Fruit fly (Drosophila melanogaster) whole organism, embryonic: ENCODE measurements around the gene CG16854.

Experiments used
- Awh ChIP-seq: fragments of 200-800 bp; sonication (Bioruptor generic); IDR thresholded peaks from 2 replicates; pipeline ENCODE4, ENCODE4 v1.3.6; 2022; ENCODE audit warnings: missing biosample characterization, missing genetic modification characterization
- B-H2 ChIP-seq: fragments of 200-800 bp; sonication (Bioruptor generic); optimal IDR thresholded peaks from 2 replicates; lab custom pipeline; 2018; ENCODE audit warnings: missing biosample characterization, mild to moderate bottlenecking, missing genetic modification characterization
- CG1024 ChIP-seq: fragments of 200-800 bp; sonication (Bioruptor generic); IDR thresholded peaks from 2 replicates; pipeline ENCODE4 v1.3.6; 2022; ENCODE audit warnings: missing biosample characterization, missing genetic modification characterization
- CG10979 ChIP-seq: fragments of 200-800 bp; sonication (Bioruptor generic); optimal IDR thresholded peaks from 2 replicates; lab custom pipeline; 2018; ENCODE audit warnings: missing biosample characterization, mild to moderate bottlenecking, missing genetic modification characterization, moderate library complexity
- CG1529 ChIP-seq: fragments of 200-800 bp; sonication (Bioruptor generic); optimal IDR thresholded peaks from 3 replicates; lab custom pipeline; 2018; ENCODE audit warnings: missing biosample characterization, missing genetic modification characterization
- CG1602 ChIP-seq: fragments of 200-800 bp; sonication (Bioruptor generic); optimal IDR thresholded peaks from 3 replicates; lab custom pipeline; 2016; ENCODE audit warnings: missing biosample characterization, missing genetic modification characterization
- CG16863 ChIP-seq: fragments of 200-800 bp; sonication (Bioruptor generic); optimal IDR thresholded peaks from 3 replicates; lab custom pipeline; 2016; ENCODE audit warnings: missing biosample characterization, missing genetic modification characterization
- CG17912 ChIP-seq: fragments of 200-800 bp; sonication (Bioruptor generic); optimal IDR thresholded peaks from 2 replicates; lab custom pipeline; 2018; ENCODE audit warnings: missing biosample characterization, mild to moderate bottlenecking, missing genetic modification characterization
- CG2199 ChIP-seq: fragments of 200-800 bp; sonication (Bioruptor generic); IDR thresholded peaks from 3 replicates; pipeline ENCODE4 v1.3.6; 2022; ENCODE audit warnings: missing biosample characterization, missing genetic modification characterization
- CG2678 ChIP-seq: fragments of 200-800 bp; sonication (Bioruptor generic); optimal IDR thresholded peaks from 3 replicates; lab custom pipeline; 2019; ENCODE audit warnings: missing biosample characterization, mild to moderate bottlenecking, missing genetic modification characterization, moderate library complexity
- CG33213 ChIP-seq: fragments of 200-800 bp; sonication (Bioruptor generic); optimal IDR thresholded peaks from 3 replicates; lab custom pipeline; 2016; ENCODE audit warnings: missing biosample characterization, missing genetic modification characterization
- CG3838 ChIP-seq: fragments of 200-800 bp; sonication (Bioruptor generic); optimal IDR thresholded peaks from 3 replicates; lab custom pipeline; 2016; ENCODE audit warnings: missing biosample characterization, missing genetic modification characterization
- CG4328 ChIP-seq: fragments of 200-800 bp; sonication (Bioruptor generic); optimal IDR thresholded peaks from 3 replicates; lab custom pipeline; 2017; ENCODE audit warnings: missing biosample characterization, missing genetic modification reagents, missing genetic modification characterization
- CG6654 ChIP-seq: fragments of 200-800 bp; sonication (Bioruptor generic); optimal IDR thresholded peaks from 2 replicates; lab custom pipeline; 2017; ENCODE audit warnings: missing biosample characterization, mild to moderate bottlenecking, missing genetic modification characterization
- CG6791 ChIP-seq: fragments of 200-800 bp; sonication (Bioruptor generic); IDR thresholded peaks from 3 replicates; pipeline ENCODE4 v1.3.6; 2022; ENCODE audit warnings: missing biosample characterization, missing genetic modification characterization; ENCODE audit not compliant: partially characterized antibody
- CG7987 ChIP-seq: fragments of 200-800 bp; sonication (Bioruptor generic); optimal IDR thresholded peaks from 2 replicates; lab custom pipeline; 2018; ENCODE audit warnings: missing biosample characterization, mild to moderate bottlenecking, missing genetic modification characterization, moderate library complexity
- CG8478 ChIP-seq: fragments of >200 bp; optimal IDR thresholded peaks from 2 replicates; lab custom pipeline; 2018
- CTCF ChIP-seq: fragments of 200-800 bp; sonication (Bioruptor generic); optimal IDR thresholded peaks from 2 replicates; lab custom pipeline; 2017; ENCODE audit warnings: missing biosample characterization, mild to moderate bottlenecking, missing genetic modification characterization, moderate library complexity
- D19A ChIP-seq: fragments of 200-800 bp; optimal IDR thresholded peaks from 3 replicates; lab custom pipeline; 2019; ENCODE audit warnings: missing biosample characterization, mild to moderate bottlenecking, missing genetic modification characterization, moderate library complexity
- Dll ChIP-seq: fragments of 200-800 bp; sonication (Bioruptor generic); IDR thresholded peaks from 4 replicates; pipeline ENCODE4 v1.3.6; 2022; ENCODE audit warnings: missing biosample characterization, missing genetic modification characterization; ENCODE audit not compliant: partially characterized antibody
- Doc3 ChIP-seq: fragments of 200-800 bp; sonication (Bioruptor generic); IDR thresholded peaks from 3 replicates; pipeline ENCODE4 v1.3.6; 2022; ENCODE audit warnings: missing biosample characterization, missing genetic modification characterization; ENCODE audit not compliant: partially characterized antibody
- Elba2 ChIP-seq: fragments of 200-800 bp; sonication (Bioruptor generic); optimal IDR thresholded peaks from 3 replicates; lab custom pipeline; 2016; ENCODE audit warnings: missing biosample characterization, missing genetic modification characterization
- Fer2 ChIP-seq: fragments of 200-800 bp; sonication (Bioruptor generic); optimal IDR thresholded peaks from 2 replicates; lab custom pipeline; 2018; ENCODE audit warnings: missing biosample characterization, mild to moderate bottlenecking, missing genetic modification characterization, moderate library complexity
- Gsc ChIP-seq: fragments of 200-800 bp; sonication (Bioruptor generic); IDR thresholded peaks from 2 replicates; pipeline ENCODE4 v1.3.6; 2022; ENCODE audit warnings: missing biosample characterization, missing genetic modification characterization
- Lhr ChIP-seq: fragments of 200-800 bp; sonication (Bioruptor generic); optimal IDR thresholded peaks from 3 replicates; lab custom pipeline; 2017; ENCODE audit warnings: mild to moderate bottlenecking, missing biosample characterization, missing genetic modification reagents, missing genetic modification characterization
- Nf-YC ChIP-seq: fragments of 200-800 bp; optimal IDR thresholded peaks from 3 replicates; lab custom pipeline; 2019; ENCODE audit warnings: missing biosample characterization, mild to moderate bottlenecking, missing genetic modification characterization, moderate library complexity
- Optix ChIP-seq: fragments of 200-800 bp; sonication (Bioruptor generic); IDR thresholded peaks from 3 replicates; pipeline ENCODE4 v1.3.6; 2022; ENCODE audit warnings: missing biosample characterization, missing genetic modification characterization
- Stat92E ChIP-seq, 3 experiments: fragments of >200 bp in 2 of 3; fragments of 200-800 bp in 1 of 3; sonication (Bioruptor generic) in 1 of 3; optimal IDR thresholded peaks; 2 replicates each; lab custom pipeline; 2017 to 2019; ENCODE audit warnings: missing biosample characterization in 3 of 3, missing genetic modification characterization in 3 of 3, mild to moderate bottlenecking in 1 of 3, moderate library complexity in 1 of 3
- YL-1 ChIP-seq: fragments of 200-800 bp; sonication (Bioruptor generic); optimal IDR thresholded peaks from 3 replicates; lab custom pipeline; 2017; ENCODE audit warnings: missing biosample characterization, mild to moderate bottlenecking, missing genetic modification characterization
- ac ChIP-seq: fragments of 200-800 bp; sonication (Bioruptor generic); optimal IDR thresholded peaks from 3 replicates; lab custom pipeline; 2017; ENCODE audit warnings: missing biosample characterization, mild to moderate bottlenecking, missing genetic modification characterization
- chinmo ChIP-seq: fragments of 200-800 bp; sonication (Bioruptor generic); IDR thresholded peaks from 4 replicates; pipeline ENCODE4 v1.3.6; 2022; ENCODE audit warnings: missing biosample characterization, missing genetic modification characterization; ENCODE audit not compliant: partially characterized antibody
- dmrt99B ChIP-seq: fragments of 200-800 bp; sonication (Bioruptor generic); optimal IDR thresholded peaks from 2 replicates; lab custom pipeline; 2018; ENCODE audit warnings: missing biosample characterization, mild to moderate bottlenecking, missing genetic modification characterization, moderate library complexity
- esg ChIP-seq: fragments of 200-800 bp; sonication (Bioruptor generic); conservative IDR thresholded peaks from 2 replicates; pipeline ENCODE4 v1.3.6; 2022; ENCODE audit warnings: missing biosample characterization, missing genetic modification characterization
- fru ChIP-seq: fragments of >200 bp; optimal IDR thresholded peaks from 2 replicates; lab custom pipeline; 2017
- fu2 ChIP-seq: fragments of 200-800 bp; sonication (Bioruptor generic); optimal IDR thresholded peaks from 2 replicates; lab custom pipeline; 2016; ENCODE audit warnings: missing biosample characterization, missing genetic modification characterization
- h ChIP-seq: fragments of >200 bp; optimal IDR thresholded peaks from 2 replicates; lab custom pipeline; 2017
- lab ChIP-seq: fragments of 200-800 bp; sonication (Bioruptor generic); optimal IDR thresholded peaks from 3 replicates; lab custom pipeline; 2017; ENCODE audit warnings: missing biosample characterization, missing genetic modification characterization, mild to moderate bottlenecking, moderate library complexity, missing genetic modification reagents
- lov ChIP-seq, 2 experiments: fragments of 200-800 bp in 1 of 2; fragments of >200 bp in 1 of 2; sonication (Bioruptor generic) in 1 of 2; IDR thresholded peaks in 1 of 2; optimal IDR thresholded peaks in 1 of 2; 2 replicates in 1 of 2; 3 replicates in 1 of 2; pipeline versions ENCODE4 v1.3.6 to Lab custom; 2017 to 2022; ENCODE audit warnings: missing biosample characterization in 1 of 2, missing genetic modification characterization in 1 of 2
- pita ChIP-seq: fragments of 200-800 bp; sonication (Bioruptor generic); optimal IDR thresholded peaks from 2 replicates; lab custom pipeline; 2017; ENCODE audit warnings: missing biosample characterization, mild to moderate bottlenecking, missing genetic modification characterization
- rib ChIP-seq: fragments of 200-800 bp; sonication (Bioruptor generic); IDR thresholded peaks from 2 replicates; pipeline ENCODE4 v1.3.6; 2022; ENCODE audit warnings: missing biosample characterization, missing genetic modification characterization
- ro ChIP-seq: fragments of 200-800 bp; sonication (Bioruptor generic); IDR thresholded peaks from 2 replicates; pipeline ENCODE4 v1.3.6; 2022; ENCODE audit warnings: missing biosample characterization, missing genetic modification characterization
- sens-2 ChIP-seq: fragments of 200-800 bp; sonication (Bioruptor generic); IDR thresholded peaks from 2 replicates; pipeline ENCODE4 v1.3.6; 2022; ENCODE audit warnings: missing biosample characterization, missing genetic modification characterization
- shn ChIP-seq: fragments of 200-800 bp; sonication (Bioruptor generic); optimal IDR thresholded peaks from 3 replicates; lab custom pipeline; 2016; ENCODE audit warnings: missing biosample characterization, missing genetic modification characterization
- slbo ChIP-seq: fragments of 200-800 bp; sonication (Bioruptor generic); IDR thresholded peaks from 2 replicates; pipeline ENCODE4 v1.3.6; 2022; ENCODE audit warnings: missing biosample characterization, missing genetic modification characterization
- so ChIP-seq: fragments of 200-800 bp; sonication (Bioruptor generic); IDR thresholded peaks from 3 replicates; pipeline ENCODE4 v1.3.6; 2022; ENCODE audit warnings: missing biosample characterization, missing genetic modification characterization
- tin ChIP-seq: fragments of 200-800 bp; sonication (Bioruptor generic); optimal IDR thresholded peaks from 3 replicates; lab custom pipeline; 2016; ENCODE audit warnings: missing biosample characterization, missing genetic modification characterization
- trem ChIP-seq: fragments of 200-800 bp; optimal IDR thresholded peaks from 3 replicates; lab custom pipeline; 2019; ENCODE audit warnings: missing biosample characterization, mild to moderate bottlenecking, missing genetic modification characterization, moderate library complexity
- tup ChIP-seq: fragments of 200-800 bp; sonication (Bioruptor generic); optimal IDR thresholded peaks from 2 replicates; lab custom pipeline; 2016; ENCODE audit warnings: missing biosample characterization, mild to moderate bottlenecking, missing genetic modification characterization, moderate library complexity
- twi ChIP-seq: fragments of 200-800 bp; optimal IDR thresholded peaks from 2 replicates; lab custom pipeline; 2019; ENCODE audit warnings: missing biosample characterization, mild to moderate bottlenecking, missing genetic modification characterization, moderate library complexity
- tx ChIP-seq: fragments of 200-800 bp; sonication (Bioruptor generic); optimal IDR thresholded peaks from 2 replicates; lab custom pipeline; 2016; ENCODE audit warnings: missing biosample characterization, missing genetic modification characterization
- vvl ChIP-seq: fragments of 200-800 bp; sonication (Bioruptor generic); IDR thresholded peaks from 2 replicates; pipeline ENCODE4 v1.3.6; 2022; ENCODE audit warnings: missing biosample characterization, missing genetic modification characterization
- zen ChIP-seq: fragments of 200-800 bp; sonication (Bioruptor generic); optimal IDR thresholded peaks from 3 replicates; lab custom pipeline; 2018; ENCODE audit warnings: missing biosample characterization, mild to moderate bottlenecking, missing genetic modification characterization, moderate library complexity

CG16854 gene

DNA sequence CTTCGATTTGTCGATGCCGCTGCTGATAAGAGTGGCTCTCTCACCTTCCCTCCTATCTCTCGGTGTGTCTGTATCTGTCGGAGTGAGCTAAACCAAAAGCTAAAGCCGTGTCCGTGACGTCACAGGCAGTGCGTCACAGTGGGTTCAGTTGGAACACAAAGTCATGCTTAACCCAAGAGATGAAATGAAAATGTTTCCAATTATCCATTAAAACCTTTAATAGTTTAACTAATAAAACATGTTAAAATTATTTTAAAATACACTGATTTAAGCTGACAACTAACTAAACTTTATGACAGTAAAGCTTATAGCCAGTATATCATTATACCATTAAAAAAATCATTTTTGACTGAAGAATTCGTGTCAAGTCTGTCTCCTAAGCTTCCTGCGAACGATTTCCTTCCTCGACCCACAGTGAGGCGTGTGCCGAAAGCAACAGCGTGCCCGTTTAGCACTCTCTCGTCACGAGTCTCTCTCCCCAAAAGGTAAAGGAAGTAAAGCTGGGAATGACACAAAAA is 26.5 kb downstream of the CG16854 start, which contains the start of gene Idua (continued):
- TF ChIP-seq Fer2 (tag; lab: Kevin White, UChicago) (peak; percentile 40), ro (GFP tag; lab: Robert Waterston, UW) (no peak), Lhr (GFP tag; lab: Kevin White, UChicago) (no peak), CG7987 (GFP tag; lab: Kevin White, UChicago) (no peak), CG33213 (GFP tag; lab: Kevin White, UChicago) (no peak), shn (GFP tag; lab: Kevin White, UChicago) (no peak), CG6654 (GFP tag; lab: Kevin White, UChicago) (peak; percentile 2), Awh (GFP tag; lab: Robert Waterston, UW) (peak; percentile 37; the same call in 1 of the 2 replicates), Nf-YC (no peak), tx (GFP tag; lab: Kevin White, UChicago) (no peak), rib (GFP tag; lab: Robert Waterston, UW) (no peak), CG4328 (GFP tag; lab: Kevin White, UChicago) (peak; percentile 41), CG8478 (lab: Kevin White, UChicago) (no peak), CG1602 (peak; percentile 21), pita (GFP tag; lab: Kevin White, UChicago) (no peak), lab (GFP tag; lab: Kevin White, UChicago) (no peak), h (lab: Kevin White, UChicago) (no peak), tin (peak; percentile 68), CG1529 (GFP tag; lab: Kevin White, UChicago) (no peak), fru (lab: Kevin White, UChicago) (no peak), twi (tag; lab: Kevin White, UChicago) (no peak), CG3838 (no peak), tup (no peak), trem (tag; lab: Kevin White, UChicago) (peak; percentile 36), CG1024 (GFP tag; lab: Robert Waterston, UW) (no peak), sens-2 (no peak), CTCF (GFP tag; lab: Kevin White, UChicago) (no peak), CG16863 (GFP tag; lab: Kevin White, UChicago) (peak; percentile 27), D19A (tag; lab: Kevin White, UChicago) (no peak), so (GFP tag; lab: Robert Waterston, UW) (peak; percentile 61; the same call in 1 of the 3 replicates), YL-1 (peak; percentile 26), vvl (GFP tag; lab: Robert Waterston, UW) (peak; percentile 50), CG10979 (tag; lab: Kevin White, UChicago) (peak; percentile 73), Gsc (GFP tag; lab: Robert Waterston, UW) (0 out of 2 replicates have a peak, but pooled peaks have one; percentile 7), ac (GFP tag; lab: Kevin White, UChicago) (no peak), CG2199 (no peak), slbo (GFP tag; lab: Robert Waterston, UW) (peak; percentile 66), chinmo (0 out of 4 replicates have a peak, but pooled peaks have one; percentile 48), esg (GFP tag; lab: Robert Waterston, UW) (peak; percentile 56), Stat92E (GFP tag; optimal IDR thresholded peaks at IDR 0.05; lab: Kevin White, UChicago) (peak in 1 of 3 experiments; percentile 9), lov (optimal IDR thresholded peaks at IDR 0.05; lab: Kevin White, UChicago) (no peak), lov (GFP tag; IDR thresholded peaks at IDR 0.05; lab: Robert Waterston, UW) (no peak), Elba2 (GFP tag; lab: Kevin White, UChicago) (no peak), B-H2 (peak; percentile 57), dmrt99B (tag; lab: Kevin White, UChicago) (no peak), CG6791 (GFP tag; lab: Robert Waterston, UW) (no peak), fu2 (no peak), zen (tag; lab: Kevin White, UChicago) (no peak), CG2678 (no peak), Optix (GFP tag; lab: Robert Waterston, UW) (no peak), CG17912 (GFP tag; lab: Kevin White, UChicago) (no peak), Doc3 (GFP tag; lab: Robert Waterston, UW) (no peak), Dll (GFP tag; lab: Robert Waterston, UW) (no peak)
